Worm (Caenorhabditis elegans) whole organism, L1 larva: ENCODE data around the gene nas-4.

Source experiments
- alr-1 ChIP-seq: fragments of 200-800 bp; sonication (Bioruptor generic); optimal IDR thresholded peaks from 2 replicates; lab custom pipeline; 2018; ENCODE audit warnings: borderline replicate concordance, mild to moderate bottlenecking, missing genetic modification characterization, missing compliant biosample characterization
- aly-2 ChIP-seq: fragments of 150-350 bp; optimal IDR thresholded peaks from 2 replicates; lab custom pipeline; 2014; ENCODE audit warnings: missing biosample characterization, missing genetic modification characterization
- blmp-1 ChIP-seq: fragments of 150-350 bp; optimal IDR thresholded peaks from 2 replicates; lab custom pipeline; 2014; ENCODE audit warnings: missing biosample characterization, missing genetic modification characterization
- efl-3 ChIP-seq: fragments of 200-800 bp; sonication (Bioruptor generic); optimal IDR thresholded peaks from 2 replicates; lab custom pipeline; 2018; ENCODE audit warnings: mild to moderate bottlenecking, missing genetic modification characterization, missing compliant biosample characterization
- jun-1 ChIP-seq: fragments of 150-350 bp; optimal IDR thresholded peaks from 2 replicates; lab custom pipeline; 2014; ENCODE audit warnings: missing biosample characterization, missing genetic modification reagents, missing genetic modification characterization
- nhr-11 ChIP-seq: fragments of 150-350 bp; optimal IDR thresholded peaks from 2 replicates; lab custom pipeline; 2014; ENCODE audit warnings: missing biosample characterization, missing genetic modification characterization
- nhr-12 ChIP-seq: sonication (generic microtip); optimal IDR thresholded peaks from 2 replicates; lab custom pipeline; 2017; ENCODE audit warnings: missing biosample characterization, missing genetic modification characterization
- nhr-237 ChIP-seq: fragments of 150-350 bp; optimal IDR thresholded peaks from 2 replicates; lab custom pipeline; 2014; ENCODE audit warnings: missing biosample characterization, missing genetic modification characterization
- skn-1 ChIP-seq: fragments of 150-350 bp; optimal IDR thresholded peaks from 2 replicates; lab custom pipeline; 2014; ENCODE audit warnings: missing biosample characterization, missing genetic modification characterization
- tbx-2 ChIP-seq: sonication (generic microtip); optimal IDR thresholded peaks from 2 replicates; lab custom pipeline; 2016; ENCODE audit warnings: missing genetic modification characterization, missing compliant biosample characterization
- unc-62 ChIP-seq: fragments of 150-350 bp; optimal IDR thresholded peaks from 2 replicates; lab custom pipeline; 2014; ENCODE audit warnings: missing biosample characterization, missing genetic modification reagents, missing genetic modification characterization
- zag-1 ChIP-seq: fragments of 150-350 bp; optimal IDR thresholded peaks from 2 replicates; lab custom pipeline; 2014; ENCODE audit warnings: missing biosample characterization, missing genetic modification characterization

ce11 chrIII:6405121-6405520, 10.3 kb downstream of the nas-4 start:
- TF ChIP-seq skn-1 (tag; lab: Kevin White, UChicago) (peak; percentile 29), alr-1 (no peak), nhr-12 (no peak), efl-3 (no peak), nhr-11 (no peak), zag-1 (tag; lab: Kevin White, UChicago) (no peak), tbx-2 (tag; lab: Kevin White, UChicago) (no peak), unc-62 (GFP tag; lab: Kevin White, UChicago) (no peak), blmp-1 (tag; lab: Kevin White, UChicago) (no peak), jun-1 (tag; lab: Kevin White, UChicago) (no peak), aly-2 (tag; lab: Kevin White, UChicago) (no peak), nhr-237 (tag; lab: Kevin White, UChicago) (no peak)
